Fruit fly (Drosophila melanogaster) whole organism, embryonic: ENCODE measurements around the gene Pisd.

Experiments
- CG10543 ChIP-seq: fragments of 200-800 bp; sonication (Bioruptor generic); optimal IDR thresholded peaks from 3 replicates; lab custom pipeline; 2017; ENCODE audit warnings: missing biosample characterization, mild to moderate bottlenecking, missing genetic modification characterization, moderate library complexity
- CG11398 ChIP-seq: fragments of 200-800 bp; sonication (Bioruptor generic); optimal IDR thresholded peaks from 2 replicates; lab custom pipeline; 2016; ENCODE audit warnings: missing biosample characterization, missing genetic modification characterization
- CG11560 ChIP-seq: fragments of 200-800 bp; sonication (Bioruptor generic); IDR thresholded peaks from 3 replicates; pipeline ENCODE4 v1.3.6; 2022; ENCODE audit warnings: missing biosample characterization, missing genetic modification characterization
- CG12391 ChIP-seq: fragments of 200-800 bp; sonication (Bioruptor generic); optimal IDR thresholded peaks from 3 replicates; lab custom pipeline; 2018; ENCODE audit warnings: missing biosample characterization, mild to moderate bottlenecking, missing genetic modification characterization, moderate library complexity
- CG13123 ChIP-seq: fragments of 200-800 bp; sonication (Bioruptor generic); optimal IDR thresholded peaks from 2 replicates; lab custom pipeline; 2016; ENCODE audit warnings: missing biosample characterization, missing genetic modification characterization
- CG14860 ChIP-seq: fragments of 200-800 bp; sonication (Bioruptor generic); IDR thresholded peaks from 3 replicates; pipeline ENCODE4 v1.3.6; 2022; ENCODE audit warnings: missing biosample characterization, missing genetic modification characterization; ENCODE audit not compliant: partially characterized antibody
- CG16779 ChIP-seq: fragments of 200-800 bp; sonication (Bioruptor generic); IDR thresholded peaks from 2 replicates; pipeline ENCODE4 v1.3.6; 2022; ENCODE audit warnings: missing biosample characterization, missing genetic modification characterization
- CG2199 ChIP-seq: fragments of 200-800 bp; sonication (Bioruptor generic); IDR thresholded peaks from 3 replicates; pipeline ENCODE4 v1.3.6; 2022; ENCODE audit warnings: missing biosample characterization, missing genetic modification characterization
- CG6654 ChIP-seq: fragments of 200-800 bp; sonication (Bioruptor generic); optimal IDR thresholded peaks from 2 replicates; lab custom pipeline; 2017; ENCODE audit warnings: missing biosample characterization, mild to moderate bottlenecking, missing genetic modification characterization
- CG7372 ChIP-seq: fragments of 200-800 bp; sonication (Bioruptor generic); IDR thresholded peaks from 2 replicates; pipeline ENCODE4 v1.3.6; 2022; ENCODE audit warnings: missing biosample characterization, missing genetic modification characterization
- CG7987 ChIP-seq: fragments of 200-800 bp; sonication (Bioruptor generic); optimal IDR thresholded peaks from 2 replicates; lab custom pipeline; 2018; ENCODE audit warnings: missing biosample characterization, mild to moderate bottlenecking, missing genetic modification characterization, moderate library complexity
- CG8388 ChIP-seq: fragments of 200-800 bp; sonication (Bioruptor generic); optimal IDR thresholded peaks from 2 replicates; lab custom pipeline; 2019; ENCODE audit warnings: missing biosample characterization, mild to moderate bottlenecking, missing genetic modification characterization, moderate library complexity
- CG9437 ChIP-seq: fragments of 200-800 bp; sonication (Bioruptor generic); optimal IDR thresholded peaks from 2 replicates; lab custom pipeline; 2018; ENCODE audit warnings: missing biosample characterization, mild to moderate bottlenecking, missing genetic modification characterization
- CG9876 ChIP-seq: fragments of 200-800 bp; sonication (Bioruptor generic); optimal IDR thresholded peaks from 2 replicates; lab custom pipeline; 2016; ENCODE audit warnings: missing biosample characterization, missing genetic modification characterization
- Dip2 ChIP-seq: fragments of 200-800 bp; sonication (Bioruptor generic); IDR thresholded peaks from 2 replicates; pipeline ENCODE4 v1.3.6; 2022; ENCODE audit warnings: missing biosample characterization, missing genetic modification characterization
- Doc3 ChIP-seq: fragments of 200-800 bp; sonication (Bioruptor generic); IDR thresholded peaks from 3 replicates; pipeline ENCODE4 v1.3.6; 2022; ENCODE audit warnings: missing biosample characterization, missing genetic modification characterization; ENCODE audit not compliant: partially characterized antibody
- Drgx ChIP-seq: fragments of 200-800 bp; sonication (Bioruptor generic); IDR thresholded peaks from 2 replicates; pipeline ENCODE4 v1.3.6; 2022; ENCODE audit warnings: missing biosample characterization, missing genetic modification characterization
- Fer1 ChIP-seq: fragments of 200-800 bp; sonication (Bioruptor generic); optimal IDR thresholded peaks from 2 replicates; lab custom pipeline; 2017; ENCODE audit warnings: missing biosample characterization, mild to moderate bottlenecking, missing genetic modification characterization
- HLH3B ChIP-seq: fragments of 200-800 bp; sonication (Bioruptor generic); IDR thresholded peaks from 2 replicates; pipeline ENCODE4 v1.3.6; 2022; ENCODE audit warnings: missing biosample characterization, missing genetic modification characterization
- Hr39 ChIP-seq: fragments of >200 bp; optimal IDR thresholded peaks from 2 replicates; lab custom pipeline; 2017
- MESR4 ChIP-seq: fragments of 200-800 bp; sonication (Bioruptor generic); optimal IDR thresholded peaks from 2 replicates; lab custom pipeline; 2018; ENCODE audit warnings: missing biosample characterization, mild to moderate bottlenecking, missing genetic modification characterization, moderate library complexity
- Mes4 ChIP-seq: fragments of 200-800 bp; sonication (Bioruptor generic); optimal IDR thresholded peaks from 2 replicates; lab custom pipeline; 2016; ENCODE audit warnings: missing biosample characterization, missing genetic modification characterization
- Oaz ChIP-seq: fragments of 200-800 bp; sonication (Bioruptor generic); IDR thresholded peaks from 2 replicates; pipeline ENCODE4 v1.3.6; 2022; ENCODE audit warnings: missing biosample characterization, missing genetic modification characterization
- Ptx1 ChIP-seq: fragments of 200-800 bp; sonication (Bioruptor generic); IDR thresholded peaks from 2 replicates; pipeline ENCODE4 v1.3.6; 2022; ENCODE audit warnings: missing biosample characterization, missing genetic modification characterization
- Ssrp ChIP-seq: fragments of 200-800 bp; sonication (Bioruptor generic); optimal IDR thresholded peaks from 2 replicates; lab custom pipeline; 2018; ENCODE audit warnings: missing biosample characterization, mild to moderate bottlenecking, missing genetic modification characterization, moderate library complexity
- Taf1 ChIP-seq: fragments of 200-800 bp; sonication (Bioruptor generic); IDR thresholded peaks from 2 replicates; pipeline ENCODE4 v1.3.6; 2022; ENCODE audit warnings: missing biosample characterization, missing genetic modification characterization
- Tbp ChIP-seq: fragments of >200 bp; optimal IDR thresholded peaks from 2 replicates; lab custom pipeline; 2018; ENCODE audit warnings: missing biosample characterization, missing genetic modification characterization
- Usf ChIP-seq: fragments of 200-800 bp; sonication (Bioruptor generic); optimal IDR thresholded peaks from 2 replicates; lab custom pipeline; 2017; ENCODE audit warnings: missing genotype, missing biosample characterization, missing genetic modification characterization
- aop ChIP-seq: fragments of 200-800 bp; sonication (Bioruptor generic); IDR thresholded peaks from 2 replicates; pipeline ENCODE4 v1.3.6; 2022; ENCODE audit warnings: missing biosample characterization, missing genetic modification characterization
- ato ChIP-seq: fragments of 200-800 bp; sonication (Bioruptor generic); IDR thresholded peaks from 2 replicates; pipeline ENCODE4 v1.3.6; 2022; ENCODE audit warnings: missing biosample characterization, missing genetic modification characterization; ENCODE audit not compliant: partially characterized antibody
- chm ChIP-seq: fragments of 200-800 bp; sonication (Bioruptor generic); IDR thresholded peaks from 2 replicates; pipeline ENCODE4 v1.3.6; 2022; ENCODE audit warnings: missing biosample characterization, missing genetic modification characterization
- dan ChIP-seq: fragments of 200-800 bp; sonication (Bioruptor generic); IDR thresholded peaks from 2 replicates; pipeline ENCODE4 v1.3.6; 2022; ENCODE audit warnings: missing biosample characterization, missing genetic modification characterization
- danr ChIP-seq: fragments of 200-800 bp; sonication (Bioruptor generic); IDR thresholded peaks from 2 replicates; pipeline ENCODE4 v1.3.6; 2022; ENCODE audit warnings: missing biosample characterization, missing genetic modification characterization
- disco-r ChIP-seq: fragments of 200-800 bp; sonication (Bioruptor generic); optimal IDR thresholded peaks from 2 replicates; lab custom pipeline; 2016; ENCODE audit warnings: missing biosample characterization, missing genetic modification characterization
- emc ChIP-seq: fragments of 200-800 bp; sonication (Bioruptor generic); optimal IDR thresholded peaks from 2 replicates; lab custom pipeline; 2016; ENCODE audit warnings: missing biosample characterization, missing genetic modification characterization
- eve ChIP-seq, 2 experiments: fragments of >200 bp; optimal IDR thresholded peaks; 2 replicates each; lab custom pipeline; 2017; ENCODE audit warnings: missing biosample characterization in 2 of 2, missing genetic modification characterization in 2 of 2
- ftz-f1 ChIP-seq: fragments of 200-800 bp; sonication (Bioruptor generic); optimal IDR thresholded peaks from 2 replicates; lab custom pipeline; 2016; ENCODE audit warnings: missing biosample characterization, missing genetic modification characterization
- gcm ChIP-seq: fragments of 200-800 bp; sonication (Bioruptor generic); optimal IDR thresholded peaks from 2 replicates; lab custom pipeline; 2019; ENCODE audit warnings: missing biosample characterization, mild to moderate bottlenecking, missing genetic modification characterization, moderate library complexity
- gsb ChIP-seq: fragments of 200-800 bp; sonication (Bioruptor generic); IDR thresholded peaks from 2 replicates; pipeline ENCODE4 v1.3.6; 2022; ENCODE audit warnings: missing biosample characterization, missing genetic modification characterization
- jigr1 ChIP-seq: fragments of 200-800 bp; sonication (Bioruptor generic); IDR thresholded peaks from 3 replicates; pipeline ENCODE4 v1.3.6; 2022; ENCODE audit warnings: missing biosample characterization, missing genetic modification characterization
- luna ChIP-seq: fragments of 200-800 bp; sonication (Bioruptor generic); optimal IDR thresholded peaks from 2 replicates; lab custom pipeline; 2016; ENCODE audit warnings: missing biosample characterization, missing genetic modification characterization
- nau ChIP-seq: fragments of 200-800 bp; sonication (Bioruptor generic); optimal IDR thresholded peaks from 3 replicates; lab custom pipeline; 2017; ENCODE audit warnings: missing biosample characterization, mild to moderate bottlenecking, missing genetic modification characterization, missing genetic modification reagents
- phol ChIP-seq: fragments of 200-800 bp; sonication (Bioruptor generic); optimal IDR thresholded peaks from 3 replicates; lab custom pipeline; 2018; ENCODE audit warnings: missing biosample characterization, mild to moderate bottlenecking, missing genetic modification characterization, moderate library complexity
- ranshi ChIP-seq: fragments of 200-800 bp; sonication (Bioruptor generic); IDR thresholded peaks from 2 replicates; pipeline ENCODE4 v1.3.6; 2022; ENCODE audit warnings: missing biosample characterization, missing genetic modification characterization
- row ChIP-seq: fragments of 200-800 bp; sonication (Bioruptor generic); IDR thresholded peaks from 3 replicates; pipeline ENCODE4 v1.3.6; 2022; ENCODE audit warnings: missing biosample characterization, missing genetic modification characterization
- sc ChIP-seq, 3 experiments: fragments of >200 bp in 2 of 3; fragments of 200-800 bp in 1 of 3; sonication (Bioruptor generic) in 1 of 3; optimal IDR thresholded peaks; 2 replicates in 2 of 3; 3 replicates in 1 of 3; lab custom pipeline; 2017; ENCODE audit warnings: mild to moderate bottlenecking in 1 of 3, missing biosample characterization in 1 of 3, missing genetic modification characterization in 1 of 3, missing genetic modification reagents in 1 of 3
- sens ChIP-seq: fragments of 200-800 bp; sonication (Bioruptor generic); peaks from one replicate; lab custom pipeline; 2016; ENCODE audit warnings: missing biosample characterization, missing genetic modification characterization
- sob ChIP-seq: fragments of 200-800 bp; sonication (Bioruptor generic); IDR thresholded peaks from 2 replicates; pipeline ENCODE4 v1.3.6; 2022; ENCODE audit warnings: missing biosample characterization, missing genetic modification characterization
- toy ChIP-seq: fragments of 200-800 bp; sonication (Bioruptor generic); IDR thresholded peaks from 2 replicates; pipeline ENCODE4 v1.3.6; 2022; ENCODE audit warnings: missing biosample characterization, missing genetic modification characterization

Gene Pisd

DNA sequence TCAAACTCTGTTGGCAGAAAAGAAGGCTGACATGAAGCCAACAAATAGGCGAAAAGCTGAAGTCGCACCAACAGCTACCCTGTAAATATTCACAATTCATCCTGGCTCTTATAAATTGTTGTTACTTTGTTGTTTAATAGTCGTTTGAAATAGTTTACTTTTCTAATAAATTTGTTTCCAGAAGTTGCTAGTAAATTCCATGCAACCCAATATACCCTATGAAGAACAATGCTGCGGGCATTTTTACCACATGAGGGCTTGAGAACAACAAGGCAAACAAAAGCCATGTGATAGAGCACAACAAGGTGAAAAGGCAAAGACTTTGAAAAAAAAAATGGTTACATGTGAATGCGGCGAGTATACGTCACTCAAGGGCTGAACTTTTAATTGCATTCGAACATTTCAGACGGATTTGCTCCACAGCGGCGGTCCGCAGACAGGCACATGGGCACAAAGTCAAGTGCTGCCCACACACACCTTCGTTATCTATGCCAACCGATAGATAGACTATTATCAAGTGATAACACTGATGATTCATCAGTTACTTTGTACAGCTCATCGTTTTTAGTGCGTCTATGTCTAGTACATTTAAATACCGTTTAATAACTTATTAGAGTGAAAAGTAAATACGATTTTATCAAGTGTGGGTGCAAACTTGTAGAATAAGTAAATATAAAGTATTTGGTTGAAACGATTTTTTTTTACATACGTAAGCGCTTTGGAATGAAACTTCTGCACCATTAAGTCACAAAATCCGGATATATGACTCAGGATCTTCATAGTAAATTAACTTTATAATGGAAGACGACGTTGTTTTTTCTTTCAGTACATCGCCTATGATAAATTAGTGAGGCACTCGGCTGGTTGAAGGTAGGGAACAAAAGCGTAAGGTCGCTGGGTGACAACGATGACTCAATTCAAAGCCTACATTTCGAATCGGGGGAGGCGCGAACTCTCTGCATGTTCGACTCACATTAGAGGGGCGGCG, 48.8 kb downstream of the Pisd start (continued):
- TF ChIP-seq CG13123 (GFP tag; lab: Kevin White, UChicago): peak; percentile 64
- peak; percentile 72 for TF ChIP-seq gsb (GFP tag; lab: Robert Waterston, UW)
- peak; percentile 34 for TF ChIP-seq Usf (GFP tag; lab: Kevin White, UChicago)
- TF ChIP-seq Dip2 (GFP tag; lab: Robert Waterston, UW): no peak
- peak; percentile 73 for TF ChIP-seq Ssrp (tag; lab: Kevin White, UChicago)
- TF ChIP-seq CG11560 (tag; lab: Robert Waterston, UW): peak; percentile 60; the same call in 2 of the 3 replicates
- TF ChIP-seq sc (optimal IDR thresholded peaks at IDR 0.05; lab: Kevin White, UChicago): no peak
- peak; percentile 60 for TF ChIP-seq sc (GFP tag; optimal IDR thresholded peaks at IDR 0.05; lab: Kevin White, UChicago)
- TF ChIP-seq CG9437 (GFP tag; lab: Kevin White, UChicago): peak; percentile 26
- peak; percentile 91 for TF ChIP-seq sob
- TF ChIP-seq eve (GFP tag; optimal IDR thresholded peaks at IDR 0.05; lab: Kevin White, UChicago): peak in 1 of 2 experiments; percentile 56
- TF ChIP-seq CG16779: 0 out of 2 replicates have a peak, but pooled peaks have one; percentile 46
- TF ChIP-seq CG8388 (GFP tag; lab: Kevin White, UChicago): peak; percentile 62
- no peak for TF ChIP-seq toy
- no peak for TF ChIP-seq CG10543
- peak; percentile 64 for TF ChIP-seq emc (GFP tag; lab: Kevin White, UChicago)
- TF ChIP-seq CG7372: peak; percentile 78
- TF ChIP-seq ftz-f1: no peak
- TF ChIP-seq gcm (GFP tag; lab: Kevin White, UChicago): peak; percentile 76
- TF ChIP-seq Drgx (GFP tag; lab: Robert Waterston, UW): peak; percentile 81
- TF ChIP-seq phol (tag; lab: Kevin White, UChicago): peak; percentile 75
- TF ChIP-seq luna (GFP tag; lab: Kevin White, UChicago): peak; percentile 44
- peak; percentile 69 for TF ChIP-seq Fer1
- TF ChIP-seq sens (GFP tag; lab: Kevin White, UChicago): peak; percentile 96
- no peak for TF ChIP-seq CG14860 (GFP tag; lab: Robert Waterston, UW)
- TF ChIP-seq MESR4 (GFP tag; lab: Kevin White, UChicago): peak; percentile 5
- TF ChIP-seq Taf1 (GFP tag; lab: Robert Waterston, UW): peak; percentile 59; the same call in 1 of the 2 replicates
- peak; percentile 89 for TF ChIP-seq HLH3B (GFP tag; lab: Robert Waterston, UW)
- no peak for TF ChIP-seq Doc3 (GFP tag; lab: Robert Waterston, UW)
- TF ChIP-seq Mes4: peak; percentile 50
- no peak for TF ChIP-seq ato
- peak; percentile 52; the same call in 2 of the 3 replicates for TF ChIP-seq jigr1 (GFP tag; lab: Robert Waterston, UW)
- peak; percentile 84 for TF ChIP-seq Ptx1
- TF ChIP-seq CG6654 (GFP tag; lab: Kevin White, UChicago): peak; percentile 37
- peak; percentile 75 for TF ChIP-seq CG12391 (tag; lab: Kevin White, UChicago)
- TF ChIP-seq Tbp (GFP tag; lab: Kevin White, UChicago): no peak
- TF ChIP-seq nau (GFP tag; lab: Kevin White, UChicago): peak; percentile 49
- peak; percentile 82 for TF ChIP-seq chm (GFP tag; lab: Robert Waterston, UW)
- peak; percentile 72 for TF ChIP-seq CG9876 (GFP tag; lab: Kevin White, UChicago)
- TF ChIP-seq CG2199 (GFP tag; lab: Robert Waterston, UW): 0 out of 3 replicates have a peak, but pooled peaks have one; percentile 29
- TF ChIP-seq row: peak; percentile 94
- TF ChIP-seq disco-r (GFP tag; lab: Kevin White, UChicago): peak; percentile 39
- no peak for TF ChIP-seq Hr39 (lab: Kevin White, UChicago)
- TF ChIP-seq danr (GFP tag; lab: Robert Waterston, UW): no peak
- TF ChIP-seq ranshi (GFP tag; lab: Robert Waterston, UW): peak; percentile 88
- TF ChIP-seq dan (GFP tag; lab: Robert Waterston, UW): no peak
- TF ChIP-seq aop (GFP tag; lab: Robert Waterston, UW): peak; percentile 57; the same call in 1 of the 2 replicates
- no peak for TF ChIP-seq CG7987 (GFP tag; lab: Kevin White, UChicago)
- TF ChIP-seq CG11398 (GFP tag; lab: Kevin White, UChicago): peak; percentile 71
- peak; percentile 60; the same call in 1 of the 2 replicates for TF ChIP-seq Oaz (GFP tag; lab: Robert Waterston, UW)
